Fruit fly (Drosophila melanogaster): Measurements from ENCODE around the gene CIA30.

Gene CIA30

dm6 chr3R:29757681-29758080, 20.9 kb downstream of the CIA30 start:
- TF ChIP-seq psq (optimal IDR thresholded peaks at IDR 0.05), result no peak
- TF ChIP-seq pan (optimal IDR thresholded peaks at IDR 0.05), result no peak

dm6 chr3R:29758129-29758733, 21.5 kb downstream of the CIA30 start:
- TF ChIP-seq EcR (GFP tag; optimal IDR thresholded peaks at IDR 0.05), result no peak

dm6 chr3R:29758734-29759131, 22.0 kb downstream of the CIA30 start:
- TF ChIP-seq EcR (GFP tag; optimal IDR thresholded peaks at IDR 0.05) (no peak), usp (GFP tag; optimal IDR thresholded peaks at IDR 0.05) (no peak), pan (optimal IDR thresholded peaks at IDR 0.05) (no peak), psq (optimal IDR thresholded peaks at IDR 0.05) (no peak), CG8478 (optimal IDR thresholded peaks at IDR 0.05) (no peak), Dll (optimal IDR thresholded peaks at IDR 0.05) (no peak)

dm6 chr3R:29760042-29760441, 23.3 kb downstream of the CIA30 start:
- TF ChIP-seq psq (optimal IDR thresholded peaks at IDR 0.05) (no peak), EcR (GFP tag; optimal IDR thresholded peaks at IDR 0.05) (no peak), usp (GFP tag; optimal IDR thresholded peaks at IDR 0.05) (no peak), Dll (optimal IDR thresholded peaks at IDR 0.05) (no peak), pan (optimal IDR thresholded peaks at IDR 0.05) (no peak)

DNA sequence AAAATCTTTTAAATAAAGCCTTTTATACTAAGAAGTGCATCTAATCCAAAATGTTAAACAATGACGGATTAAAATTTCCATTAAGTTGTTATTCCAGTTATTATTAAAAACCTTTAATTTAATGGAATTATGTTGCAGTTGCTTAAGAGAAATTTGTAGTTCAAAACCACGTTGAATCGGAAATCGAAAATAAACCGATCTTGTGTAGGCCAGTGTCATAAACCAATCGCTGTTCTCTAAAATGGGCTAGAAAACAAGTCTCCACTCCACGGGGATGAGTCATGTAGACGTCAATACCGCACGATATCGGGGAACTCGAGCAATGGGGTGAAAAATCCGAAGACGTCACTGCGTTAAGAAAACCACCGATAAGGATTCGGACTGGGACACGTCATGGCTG, 24.8 kb downstream of the CIA30 start:
- TF ChIP-seq pan (optimal IDR thresholded peaks at IDR 0.05) (no peak), usp (GFP tag; optimal IDR thresholded peaks at IDR 0.05) (no peak), CG8478 (optimal IDR thresholded peaks at IDR 0.05) (no peak), psq (optimal IDR thresholded peaks at IDR 0.05) (no peak), EcR (GFP tag; optimal IDR thresholded peaks at IDR 0.05) (no peak), Dll (optimal IDR thresholded peaks at IDR 0.05) (no peak)

- no peak for TF ChIP-seq usp (GFP tag; optimal IDR thresholded peaks at IDR 0.05)
- TF ChIP-seq pan (optimal IDR thresholded peaks at IDR 0.05), result no peak
- no peak for TF ChIP-seq Dll (optimal IDR thresholded peaks at IDR 0.05)
- TF ChIP-seq CG8478 (optimal IDR thresholded peaks at IDR 0.05), result no peak
- no peak for TF ChIP-seq psq (optimal IDR thresholded peaks at IDR 0.05)
- TF ChIP-seq EcR (GFP tag; optimal IDR thresholded peaks at IDR 0.05), result no peak
These were observed 25.5 kb downstream of the CIA30 start for dm6 chr3R:29762297-29762696.

dm6 chr3R:29763154-29763553, 26.4 kb downstream of the CIA30 start:
- TF ChIP-seq usp (GFP tag; optimal IDR thresholded peaks at IDR 0.05), result no peak
- TF ChIP-seq EcR (GFP tag; optimal IDR thresholded peaks at IDR 0.05), result peak in 1 of 2 experiments; percentile 45
- TF ChIP-seq pan (optimal IDR thresholded peaks at IDR 0.05), result no peak
- TF ChIP-seq CG8478 (optimal IDR thresholded peaks at IDR 0.05), result no peak
- no peak for TF ChIP-seq psq (optimal IDR thresholded peaks at IDR 0.05)
- no peak for TF ChIP-seq Dll (optimal IDR thresholded peaks at IDR 0.05)

DNA sequence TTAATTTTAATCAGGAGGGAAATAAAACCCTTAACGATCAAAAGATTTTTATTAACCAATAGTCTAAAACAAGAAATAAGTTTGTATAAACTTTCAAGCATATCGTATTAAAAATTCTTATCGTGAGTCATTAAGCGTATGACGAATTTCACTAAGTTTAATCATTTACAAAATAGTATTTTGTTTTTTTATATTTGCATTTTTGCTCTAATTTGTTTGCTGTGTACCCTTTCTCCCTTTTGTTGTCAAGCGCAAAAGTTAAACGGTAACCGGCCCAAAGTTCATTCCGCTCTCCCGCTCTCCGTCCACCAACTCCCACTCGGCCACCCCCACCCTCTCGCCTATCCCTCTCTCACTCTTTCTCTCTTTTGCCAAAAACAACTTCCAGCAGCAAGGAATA, 27.0 kb downstream of the CIA30 start:
- TF ChIP-seq Dll (optimal IDR thresholded peaks at IDR 0.05) (no peak), EcR (GFP tag; optimal IDR thresholded peaks at IDR 0.05) (peak in 1 of 2 experiments; percentile 32)

DNA sequence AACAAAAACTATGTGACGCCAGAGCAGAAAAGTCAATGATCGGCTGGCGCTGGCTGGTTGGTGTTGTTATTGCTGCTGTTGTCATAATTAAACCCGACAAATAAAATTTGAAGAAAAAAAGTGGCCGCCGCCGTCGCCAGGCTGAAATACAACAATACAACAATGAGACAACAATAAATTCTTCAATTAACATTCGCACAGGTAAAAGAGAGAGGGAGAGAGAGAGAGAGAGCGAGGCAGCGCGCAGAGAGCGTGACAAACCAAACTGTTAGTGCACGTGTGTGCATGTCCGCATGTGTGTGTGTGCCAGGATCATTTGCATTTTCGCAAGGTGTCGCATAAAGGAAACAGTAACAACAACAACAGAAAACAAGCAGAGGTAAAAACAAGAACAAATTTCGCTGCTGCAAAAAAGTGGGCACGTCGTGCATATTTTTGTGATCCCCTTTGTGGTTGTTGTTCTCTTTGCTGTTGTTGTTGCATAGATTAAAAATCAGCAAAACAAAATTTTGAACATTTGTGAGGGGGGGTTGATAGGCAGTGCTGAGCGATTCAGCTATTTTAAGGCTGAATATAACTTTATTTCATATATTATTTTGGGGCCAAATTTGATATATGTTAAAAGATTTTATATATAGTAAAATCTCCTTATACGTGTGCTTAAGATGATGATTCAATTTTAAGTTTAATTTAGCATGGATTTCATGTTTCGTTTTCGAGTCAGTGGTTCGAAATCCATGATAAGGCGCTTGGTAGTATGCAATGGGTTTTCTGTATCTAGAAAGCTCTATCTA, 27.7 kb downstream of the CIA30 start:
- TF ChIP-seq Dll (optimal IDR thresholded peaks at IDR 0.05) (peak; percentile 84), pan (optimal IDR thresholded peaks at IDR 0.05) (no peak), EcR (GFP tag; optimal IDR thresholded peaks at IDR 0.05) (no peak), usp (GFP tag; optimal IDR thresholded peaks at IDR 0.05) (no peak), psq (optimal IDR thresholded peaks at IDR 0.05) (no peak), CG8478 (optimal IDR thresholded peaks at IDR 0.05) (no peak)

dm6 chr3R:29765267-29766095, 28.7 kb downstream of the CIA30 start, which contains the start of gene kay:
Gene kay (plus strand): TSS chr3R:29765995.
- no peak for TF ChIP-seq EcR (GFP tag; optimal IDR thresholded peaks at IDR 0.05)
- no peak for TF ChIP-seq CG8478 (optimal IDR thresholded peaks at IDR 0.05)
- TF ChIP-seq usp (GFP tag; optimal IDR thresholded peaks at IDR 0.05), result no peak
- TF ChIP-seq pan (optimal IDR thresholded peaks at IDR 0.05), result no peak
- no peak for TF ChIP-seq psq (optimal IDR thresholded peaks at IDR 0.05)
- no peak for TF ChIP-seq Dll (optimal IDR thresholded peaks at IDR 0.05)

DNA sequence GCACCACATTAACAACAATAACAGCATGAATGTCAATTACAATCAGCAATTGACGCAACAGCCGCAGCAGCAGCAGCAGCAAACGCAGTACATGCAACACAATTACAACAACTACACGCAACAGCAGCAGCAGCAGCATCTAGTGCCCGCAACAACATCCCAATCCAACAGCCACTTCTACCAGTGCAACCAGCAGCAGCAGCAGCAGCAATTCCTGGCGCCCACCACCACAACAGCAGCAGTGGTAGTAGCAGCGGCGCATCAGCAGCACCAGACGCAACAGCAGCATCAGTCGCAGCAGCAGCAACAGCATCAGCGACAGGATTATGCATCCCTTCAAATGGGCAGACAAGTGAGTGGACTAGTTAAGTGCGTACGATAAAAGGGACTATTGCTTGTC, 30.5 kb downstream of the CIA30 start:
- TF ChIP-seq Dll (optimal IDR thresholded peaks at IDR 0.05) (no peak), pan (optimal IDR thresholded peaks at IDR 0.05) (no peak), usp (GFP tag; optimal IDR thresholded peaks at IDR 0.05) (no peak), psq (optimal IDR thresholded peaks at IDR 0.05) (no peak), EcR (GFP tag; optimal IDR thresholded peaks at IDR 0.05) (no peak), CG8478 (optimal IDR thresholded peaks at IDR 0.05) (no peak)

DNA sequence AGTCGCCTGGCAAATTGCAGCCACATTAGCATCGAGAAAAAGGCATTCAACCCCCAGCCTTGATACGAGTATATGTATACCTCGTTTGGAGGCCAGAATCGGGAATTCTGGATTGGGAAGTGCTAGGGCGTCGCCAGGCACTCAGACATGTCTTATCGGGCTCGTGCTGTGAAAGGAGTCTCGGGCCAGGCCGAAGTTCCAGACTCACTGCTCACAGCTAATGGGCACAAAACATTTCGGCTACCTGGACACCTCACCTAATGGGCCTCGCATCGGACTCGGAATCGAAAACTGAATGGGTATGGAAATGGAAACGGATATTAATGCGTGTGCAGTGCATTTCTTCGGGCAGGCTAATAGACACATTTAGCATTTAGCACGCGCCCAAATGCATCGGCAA, 34.2 kb downstream of the CIA30 start:
- TF ChIP-seq Dll (optimal IDR thresholded peaks at IDR 0.05), result no peak
- TF ChIP-seq psq (optimal IDR thresholded peaks at IDR 0.05), result no peak
- no peak for TF ChIP-seq CG8478 (optimal IDR thresholded peaks at IDR 0.05)
- TF ChIP-seq usp (GFP tag; optimal IDR thresholded peaks at IDR 0.05), result no peak
- TF ChIP-seq EcR (GFP tag; optimal IDR thresholded peaks at IDR 0.05), result no peak
- no peak for TF ChIP-seq pan (optimal IDR thresholded peaks at IDR 0.05)

Data from whole organism.